Worm (Caenorhabditis elegans) whole organism, L4/young adult: ENCODE results near the gene srab-1.

Experiments used
- W03F9.2 ChIP-seq: fragments of 150-350 bp; optimal IDR thresholded peaks from 2 replicates; lab custom pipeline; 2014; ENCODE audit warnings: missing biosample characterization, missing genetic modification characterization
- dao-5 ChIP-seq: sonication (generic microtip); optimal IDR thresholded peaks from 2 replicates; lab custom pipeline; 2016; ENCODE audit warnings: missing genotype, missing genetic modification characterization, moderate library complexity, missing compliant biosample characterization
- him-1 ChIP-seq: sonication (generic microtip); optimal IDR thresholded peaks from 2 replicates; lab custom pipeline; 2016; ENCODE audit warnings: missing genotype, missing genetic modification reagents, missing genetic modification characterization, missing compliant biosample characterization

DNA sequence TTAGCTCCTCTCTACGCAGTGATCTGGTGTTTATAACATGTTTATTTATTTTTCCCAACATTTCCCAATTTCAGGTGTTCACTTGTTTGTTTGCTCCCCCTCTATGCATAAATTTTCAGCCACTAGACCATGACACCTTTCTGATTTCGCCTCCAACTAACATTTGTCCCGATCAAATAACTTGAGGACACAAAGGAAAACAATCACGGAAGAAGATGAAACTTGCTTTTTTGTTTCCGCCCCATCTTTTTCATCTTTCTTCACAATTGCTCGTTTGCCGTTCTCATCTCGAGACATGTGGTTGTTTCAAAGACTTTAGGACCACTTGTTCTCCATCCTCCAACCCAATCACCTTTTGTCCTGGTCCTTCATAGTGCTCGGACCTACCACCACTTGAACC lies 24.9 kb upstream of the srab-1 start, which contains the start of gene F14F9.5:
- TF ChIP-seq W03F9.2 (tag; lab: Kevin White, UChicago), result no peak
- no peak for TF ChIP-seq him-1
- TF ChIP-seq dao-5, result no peak
